1 fruit fly cellular context compared by ENCODE assay signal in genomic region chr2L:18616019-18616418, dm6.
TF ChIP-seq lines count a peak whose summit lies in the region.

Gene IFT46 (minus strand): TSS chr2L:18616106.

TF ChIP-seq in whole organism, embryonic, 481 proteins besides CTCF, POLR2A, EP300 and RAD21 (continued from another document):
- TF ChIP-seq CG17328 (GFP tag; IDR thresholded peaks at IDR 0.05; lab: Robert Waterston, UW) (peak; percentile 62), bsh (GFP tag; optimal IDR thresholded peaks at IDR 0.05; lab: Kevin White, UChicago) (peak in 1 of 2 experiments; percentile 19), az2 (GFP tag; optimal IDR thresholded peaks at IDR 0.05; lab: Kevin White, UChicago) (peak; percentile 9), tll (GFP tag; optimal IDR thresholded peaks at IDR 0.05; lab: Kevin White, UChicago) (peak in 1 of 2 experiments; percentile 89), dmrt11E (tag; optimal IDR thresholded peaks at IDR 0.05; lab: Kevin White, UChicago) (peak; percentile 32), usp (GFP tag; optimal IDR thresholded peaks at IDR 0.05; lab: Kevin White, UChicago) (no peak), ind (GFP tag; optimal IDR thresholded peaks at IDR 0.05; lab: Kevin White, UChicago) (peak; percentile 11), CG4854 (GFP tag; optimal IDR thresholded peaks at IDR 0.05; lab: Kevin White, UChicago) (no peak), CG10979 (tag; optimal IDR thresholded peaks at IDR 0.05; lab: Kevin White, UChicago) (peak; percentile 14), CG12744 (GFP tag; optimal IDR thresholded peaks at IDR 0.05; lab: Kevin White, UChicago) (no peak), ssp (GFP tag; IDR thresholded peaks at IDR 0.05; lab: Robert Waterston, UW) (no peak), CG7271 (tag; optimal IDR thresholded peaks at IDR 0.05; lab: Kevin White, UChicago) (peak; percentile 30), CG2712 (tag; optimal IDR thresholded peaks at IDR 0.05; lab: Kevin White, UChicago) (peak; percentile 35), CG1603 (tag; optimal IDR thresholded peaks at IDR 0.05; lab: Kevin White, UChicago) (peak; percentile 13), CG6689 (GFP tag; IDR thresholded peaks at IDR 0.05; lab: Robert Waterston, UW) (0 out of 2 replicates have a peak, but pooled peaks have one; percentile 12), tgo (GFP tag; IDR thresholded peaks at IDR 0.05; lab: Robert Waterston, UW) (0 out of 3 replicates have a peak, but pooled peaks have one; percentile 14), onecut (GFP tag; IDR thresholded peaks at IDR 0.05; lab: Robert Waterston, UW) (no peak), CG11247 (GFP tag; IDR thresholded peaks at IDR 0.05; lab: Robert Waterston, UW) (peak; percentile 30; the same call in 1 of the 2 replicates), CG9876 (GFP tag; optimal IDR thresholded peaks at IDR 0.05; lab: Kevin White, UChicago) (no peak), zf30C (GFP tag; optimal IDR thresholded peaks at IDR 0.05; lab: Kevin White, UChicago) (peak; percentile 86), zfh1 (GFP tag; IDR thresholded peaks at IDR 0.05; lab: Robert Waterston, UW) (peak; percentile 71), Med (GFP tag; lab: Kevin White, UChicago) (peak; percentile 80), CG3838 (GFP tag; optimal IDR thresholded peaks at IDR 0.05; lab: Kevin White, UChicago) (no peak), CG8924 (tag; optimal IDR thresholded peaks at IDR 0.05; lab: Kevin White, UChicago) (peak; percentile 24), CG1024 (GFP tag; IDR thresholded peaks at IDR 0.05; lab: Robert Waterston, UW) (0 out of 2 replicates have a peak, but pooled peaks have one; percentile 13), CG14710 (tag; optimal IDR thresholded peaks at IDR 0.05; lab: Kevin White, UChicago) (peak; percentile 1), dm (GFP tag; optimal IDR thresholded peaks at IDR 0.05; lab: Kevin White, UChicago) (no peak), ttk (GFP tag; IDR thresholded peaks at IDR 0.05; lab: Robert Waterston, UW) (no peak), kni (GFP tag; optimal IDR thresholded peaks at IDR 0.05; lab: Kevin White, UChicago) (no peak), lov (optimal IDR thresholded peaks at IDR 0.05; lab: Kevin White, UChicago) (no peak), lov (GFP tag; IDR thresholded peaks at IDR 0.05; lab: Robert Waterston, UW) (0 out of 3 replicates have a peak, but pooled peaks have one; percentile 61), ATbp (GFP tag; optimal IDR thresholded peaks at IDR 0.05; lab: Kevin White, UChicago) (no peak), CG8765 (GFP tag; IDR thresholded peaks at IDR 0.05; lab: Robert Waterston, UW) (peak; percentile 36; the same call in 1 of the 2 replicates), Aef1 (GFP tag; IDR thresholded peaks at IDR 0.05; lab: Robert Waterston, UW) (no peak), Elba2 (GFP tag; optimal IDR thresholded peaks at IDR 0.05; lab: Kevin White, UChicago) (peak; percentile 44), CG3281 (GFP tag; optimal IDR thresholded peaks at IDR 0.05; lab: Kevin White, UChicago) (no peak), zen (tag; optimal IDR thresholded peaks at IDR 0.05; lab: Kevin White, UChicago) (peak; percentile 96), ftz-f1 (GFP tag; optimal IDR thresholded peaks at IDR 0.05; lab: Kevin White, UChicago) (no peak), Optix (GFP tag; IDR thresholded peaks at IDR 0.05; lab: Robert Waterston, UW) (no peak), Kr (GFP tag; optimal IDR thresholded peaks at IDR 0.05; lab: Kevin White, UChicago) (no peak), H15 (GFP tag; IDR thresholded peaks at IDR 0.05; lab: Robert Waterston, UW) (0 out of 3 replicates have a peak, but pooled peaks have one; percentile 23), CG18262 (tag; optimal IDR thresholded peaks at IDR 0.05; lab: Kevin White, UChicago) (peak; percentile 11), Side (GFP tag; optimal IDR thresholded peaks at IDR 0.05; lab: Kevin White, UChicago) (no peak), PHDP (tag; optimal IDR thresholded peaks at IDR 0.05; lab: Kevin White, UChicago) (no peak), Xrp1 (GFP tag; IDR thresholded peaks at IDR 0.05; lab: Robert Waterston, UW) (peak; percentile 61), CG30403 (GFP tag; optimal IDR thresholded peaks at IDR 0.05; lab: Kevin White, UChicago) (peak; percentile 13), Dbx (GFP tag; IDR thresholded peaks at IDR 0.05; lab: Robert Waterston, UW) (peak; percentile 39; the same call in 1 of the 3 replicates), phol (tag; optimal IDR thresholded peaks at IDR 0.05; lab: Kevin White, UChicago) (peak; percentile 14), CG15479 (GFP tag; optimal IDR thresholded peaks at IDR 0.05; lab: Kevin White, UChicago) (peak; percentile 73), NK7.1 (GFP tag; optimal IDR thresholded peaks at IDR 0.05; lab: Kevin White, UChicago) (no peak), CG17829 (tag; optimal IDR thresholded peaks at IDR 0.05; lab: Kevin White, UChicago) (peak; percentile 3), CG9727 (GFP tag; optimal IDR thresholded peaks at IDR 0.05; lab: Kevin White, UChicago) (peak; percentile 37), seq (GFP tag; IDR thresholded peaks at IDR 0.05; lab: Robert Waterston, UW) (0 out of 2 replicates have a peak, but pooled peaks have one; percentile 25), Vsx1 (GFP tag; optimal IDR thresholded peaks at IDR 0.05; lab: Kevin White, UChicago) (no peak), gro (GFP tag; optimal IDR thresholded peaks at IDR 0.05; lab: Kevin White, UChicago) (peak; percentile 2), Asciz (GFP tag; optimal IDR thresholded peaks at IDR 0.05; lab: Kevin White, UChicago) (no peak), CkIIα-i1 (GFP tag; IDR thresholded peaks at IDR 0.05; lab: Robert Waterston, UW) (no peak), CG10209 (GFP tag; optimal IDR thresholded peaks at IDR 0.05; lab: Kevin White, UChicago) (peak; percentile 4), CG10654 (GFP tag; optimal IDR thresholded peaks at IDR 0.05; lab: Kevin White, UChicago) (no peak), dati (GFP tag; IDR thresholded peaks at IDR 0.05; lab: Robert Waterston, UW) (no peak), CG15696 (tag; optimal IDR thresholded peaks at IDR 0.05; lab: Kevin White, UChicago) (peak; percentile 46), fd3F (GFP tag; optimal IDR thresholded peaks at IDR 0.05; lab: Kevin White, UChicago) (no peak), CG2199 (GFP tag; IDR thresholded peaks at IDR 0.05; lab: Robert Waterston, UW) (peak; percentile 28; the same call in 1 of the 3 replicates), mam (GFP tag; optimal IDR thresholded peaks at IDR 0.05; lab: Kevin White, UChicago) (peak; percentile 33)
